Fruit fly (Drosophila melanogaster) whole organism, embryonic: ENCODE data around the gene Alh.

Experiments used
- CG10321 ChIP-seq: fragments of 200-800 bp; sonication (Bioruptor generic); IDR thresholded peaks from 2 replicates; pipeline ENCODE4 v1.3.6; 2022; ENCODE audit warnings: missing biosample characterization, missing genetic modification characterization
- CG12155 ChIP-seq: fragments of 200-800 bp; sonication (Bioruptor generic); optimal IDR thresholded peaks from 3 replicates; lab custom pipeline; 2016; ENCODE audit warnings: missing biosample characterization, missing genetic modification characterization
- CG12659 ChIP-seq: fragments of 200-800 bp; sonication (Bioruptor generic); optimal IDR thresholded peaks from 3 replicates; lab custom pipeline; 2017; ENCODE audit warnings: mild to moderate bottlenecking, missing biosample characterization, missing genetic modification reagents, missing genetic modification characterization
- CG13287 ChIP-seq: fragments of 200-800 bp; sonication (Bioruptor generic); IDR thresholded peaks from 2 replicates; pipeline ENCODE4 v1.3.6; 2022; ENCODE audit warnings: missing biosample characterization, missing genetic modification characterization; ENCODE audit not compliant: partially characterized antibody
- CG15479 ChIP-seq: fragments of 200-800 bp; sonication (Bioruptor generic); optimal IDR thresholded peaks from 3 replicates; lab custom pipeline; 2019; ENCODE audit warnings: missing biosample characterization, mild to moderate bottlenecking, missing genetic modification characterization, moderate library complexity
- CG15696 ChIP-seq: fragments of 200-800 bp; sonication (Bioruptor generic); optimal IDR thresholded peaks from 2 replicates; lab custom pipeline; 2019; ENCODE audit warnings: missing biosample characterization, mild to moderate bottlenecking, missing genetic modification characterization, moderate library complexity
- CG2116 ChIP-seq: fragments of 200-800 bp; sonication (Bioruptor generic); optimal IDR thresholded peaks from 3 replicates; lab custom pipeline; 2018; ENCODE audit warnings: missing biosample characterization, mild to moderate bottlenecking, missing genetic modification characterization
- CG2202 ChIP-seq: fragments of 200-800 bp; sonication (Bioruptor generic); optimal IDR thresholded peaks from 2 replicates; lab custom pipeline; 2018; ENCODE audit warnings: missing biosample characterization, mild to moderate bottlenecking, missing genetic modification characterization
- CG32767 ChIP-seq: fragments of 200-800 bp; sonication (Bioruptor generic); IDR thresholded peaks from 2 replicates; pipeline ENCODE4 v1.3.6; 2022; ENCODE audit warnings: missing biosample characterization, missing genetic modification characterization
- CG3838 ChIP-seq: fragments of 200-800 bp; sonication (Bioruptor generic); optimal IDR thresholded peaks from 3 replicates; lab custom pipeline; 2016; ENCODE audit warnings: missing biosample characterization, missing genetic modification characterization
- CG3847 ChIP-seq: fragments of 200-800 bp; sonication (Bioruptor generic); IDR thresholded peaks from 2 replicates; pipeline ENCODE4 v1.3.6; 2022; ENCODE audit warnings: missing biosample characterization, missing genetic modification characterization
- CG3995 ChIP-seq: fragments of 200-800 bp; sonication (Bioruptor generic); optimal IDR thresholded peaks from 3 replicates; lab custom pipeline; 2016; ENCODE audit warnings: missing biosample characterization, missing genetic modification characterization
- CG4617 ChIP-seq: fragments of 200-800 bp; sonication (Bioruptor generic); optimal IDR thresholded peaks from 3 replicates; lab custom pipeline; 2016; ENCODE audit warnings: missing biosample characterization, missing genetic modification characterization, borderline replicate concordance
- CG8089 ChIP-seq: fragments of 200-800 bp; sonication (Bioruptor generic); optimal IDR thresholded peaks from 3 replicates; lab custom pipeline; 2016; ENCODE audit warnings: missing biosample characterization, missing genetic modification characterization
- CG8765 ChIP-seq: fragments of 200-800 bp; sonication (Bioruptor generic); IDR thresholded peaks from 2 replicates; pipeline ENCODE4 v1.3.6; 2022; ENCODE audit warnings: missing biosample characterization, missing genetic modification characterization
- CrebB ChIP-seq: fragments of 200-800 bp; sonication (Bioruptor generic); optimal IDR thresholded peaks from 3 replicates; lab custom pipeline; 2018; ENCODE audit warnings: missing biosample characterization, mild to moderate bottlenecking, missing genetic modification characterization
- E2f2 ChIP-seq: fragments of 200-800 bp; sonication (Bioruptor generic); IDR thresholded peaks from 2 replicates; pipeline ENCODE4 v1.3.6; 2022; ENCODE audit warnings: missing biosample characterization, missing genetic modification characterization
- Elba2 ChIP-seq: fragments of 200-800 bp; sonication (Bioruptor generic); optimal IDR thresholded peaks from 3 replicates; lab custom pipeline; 2016; ENCODE audit warnings: missing biosample characterization, missing genetic modification characterization
- Hmx ChIP-seq: fragments of 200-800 bp; sonication (Bioruptor generic); optimal IDR thresholded peaks from 2 replicates; lab custom pipeline; 2016; ENCODE audit warnings: missing biosample characterization, missing genetic modification characterization
- Hr39 ChIP-seq: fragments of >200 bp; optimal IDR thresholded peaks from 2 replicates; lab custom pipeline; 2017
- Hr51 ChIP-seq, 2 experiments: fragments of 200-800 bp; sonication (Bioruptor generic); optimal IDR thresholded peaks; 2 replicates in 1 of 2; 3 replicates in 1 of 2; lab custom pipeline; 2016 to 2018; ENCODE audit warnings: missing biosample characterization in 2 of 2, missing genetic modification characterization in 2 of 2, mild to moderate bottlenecking in 1 of 2, moderate library complexity in 1 of 2
- Myb ChIP-seq: fragments of 200-800 bp; sonication (Bioruptor generic); optimal IDR thresholded peaks from 2 replicates; lab custom pipeline; 2016; ENCODE audit warnings: missing biosample characterization, missing genetic modification characterization
- Opbp ChIP-seq: fragments of 200-800 bp; sonication (Bioruptor generic); IDR thresholded peaks from 3 replicates; pipeline ENCODE4 v1.3.6; 2022; ENCODE audit warnings: missing biosample characterization, missing genetic modification characterization; ENCODE audit not compliant: partially characterized antibody
- Ptx1 ChIP-seq: fragments of 200-800 bp; sonication (Bioruptor generic); IDR thresholded peaks from 2 replicates; pipeline ENCODE4 v1.3.6; 2022; ENCODE audit warnings: missing biosample characterization, missing genetic modification characterization
- Rfx ChIP-seq: fragments of 200-800 bp; sonication (Bioruptor generic); IDR thresholded peaks from 2 replicates; pipeline ENCODE4 v1.3.6; 2022; ENCODE audit warnings: missing biosample characterization, missing genetic modification characterization
- Vsx1 ChIP-seq: fragments of 200-800 bp; sonication (Bioruptor generic); optimal IDR thresholded peaks from 2 replicates; lab custom pipeline; 2017; ENCODE audit warnings: missing biosample characterization, mild to moderate bottlenecking, missing genetic modification characterization, missing genetic modification reagents
- YL-1 ChIP-seq: fragments of 200-800 bp; sonication (Bioruptor generic); optimal IDR thresholded peaks from 3 replicates; lab custom pipeline; 2017; ENCODE audit warnings: missing biosample characterization, mild to moderate bottlenecking, missing genetic modification characterization
- ap ChIP-seq: fragments of 200-800 bp; sonication (Bioruptor generic); IDR thresholded peaks from 2 replicates; pipeline ENCODE4 v1.3.6; 2022; ENCODE audit warnings: missing biosample characterization, missing genetic modification characterization
- ara ChIP-seq: fragments of 200-800 bp; sonication (Bioruptor generic); IDR thresholded peaks from 2 replicates; pipeline ENCODE4 v1.3.6; 2022; ENCODE audit warnings: missing biosample characterization, missing genetic modification characterization
- dpn ChIP-seq, 2 experiments: fragments of 200-800 bp; sonication (Bioruptor generic); optimal IDR thresholded peaks; 3 replicates each; lab custom pipeline; 2016; ENCODE audit warnings: missing biosample characterization in 2 of 2, missing genetic modification characterization in 2 of 2
- eve ChIP-seq, 2 experiments: fragments of >200 bp; optimal IDR thresholded peaks; 2 replicates each; lab custom pipeline; 2017; ENCODE audit warnings: missing biosample characterization in 2 of 2, missing genetic modification characterization in 2 of 2
- h ChIP-seq: fragments of >200 bp; optimal IDR thresholded peaks from 2 replicates; lab custom pipeline; 2017
- mirr ChIP-seq: fragments of 200-800 bp; sonication (Bioruptor generic); optimal IDR thresholded peaks from 3 replicates; lab custom pipeline; 2018; ENCODE audit warnings: missing biosample characterization, mild to moderate bottlenecking, missing genetic modification characterization
- nerfin-2 ChIP-seq: fragments of 200-800 bp; sonication (Bioruptor generic); IDR thresholded peaks from 2 replicates; pipeline ENCODE4 v1.3.6; 2022; ENCODE audit warnings: missing biosample characterization, missing genetic modification characterization; ENCODE audit not compliant: partially characterized antibody
- nom ChIP-seq: fragments of 200-800 bp; sonication (Bioruptor generic); optimal IDR thresholded peaks from 2 replicates; lab custom pipeline; 2017; ENCODE audit warnings: missing biosample characterization, missing genetic modification characterization, mild to moderate bottlenecking, moderate library complexity, missing genetic modification reagents
- onecut ChIP-seq: fragments of 200-800 bp; sonication (Bioruptor generic); IDR thresholded peaks from 2 replicates; pipeline ENCODE4 v1.3.6; 2022; ENCODE audit warnings: missing biosample characterization, missing genetic modification characterization
- pita ChIP-seq: fragments of 200-800 bp; sonication (Bioruptor generic); optimal IDR thresholded peaks from 2 replicates; lab custom pipeline; 2017; ENCODE audit warnings: missing biosample characterization, mild to moderate bottlenecking, missing genetic modification characterization
- psq ChIP-seq: fragments of 200-800 bp; sonication (Bioruptor generic); optimal IDR thresholded peaks from 2 replicates; lab custom pipeline; 2017; ENCODE audit warnings: missing biosample characterization, missing genetic modification characterization
- pzg ChIP-seq: fragments of 200-800 bp; sonication (Bioruptor generic); optimal IDR thresholded peaks from 3 replicates; lab custom pipeline; 2018; ENCODE audit warnings: missing biosample characterization, mild to moderate bottlenecking, missing genetic modification characterization, moderate library complexity
- ranshi ChIP-seq: fragments of 200-800 bp; sonication (Bioruptor generic); IDR thresholded peaks from 2 replicates; pipeline ENCODE4 v1.3.6; 2022; ENCODE audit warnings: missing biosample characterization, missing genetic modification characterization
- row ChIP-seq: fragments of 200-800 bp; sonication (Bioruptor generic); IDR thresholded peaks from 3 replicates; pipeline ENCODE4 v1.3.6; 2022; ENCODE audit warnings: missing biosample characterization, missing genetic modification characterization
- sc ChIP-seq, 3 experiments: fragments of >200 bp in 2 of 3; fragments of 200-800 bp in 1 of 3; sonication (Bioruptor generic) in 1 of 3; optimal IDR thresholded peaks; 2 replicates in 2 of 3; 3 replicates in 1 of 3; lab custom pipeline; 2017; ENCODE audit warnings: mild to moderate bottlenecking in 1 of 3, missing biosample characterization in 1 of 3, missing genetic modification characterization in 1 of 3, missing genetic modification reagents in 1 of 3
- slbo ChIP-seq: fragments of 200-800 bp; sonication (Bioruptor generic); IDR thresholded peaks from 2 replicates; pipeline ENCODE4 v1.3.6; 2022; ENCODE audit warnings: missing biosample characterization, missing genetic modification characterization
- sob ChIP-seq: fragments of 200-800 bp; sonication (Bioruptor generic); IDR thresholded peaks from 2 replicates; pipeline ENCODE4 v1.3.6; 2022; ENCODE audit warnings: missing biosample characterization, missing genetic modification characterization
- vvl ChIP-seq: fragments of 200-800 bp; sonication (Bioruptor generic); IDR thresholded peaks from 2 replicates; pipeline ENCODE4 v1.3.6; 2022; ENCODE audit warnings: missing biosample characterization, missing genetic modification characterization
- wdn ChIP-seq: fragments of 200-800 bp; sonication (Bioruptor generic); IDR thresholded peaks from 2 replicates; pipeline ENCODE4 v1.3.6; 2022; ENCODE audit warnings: missing biosample characterization, missing genetic modification characterization

The Alh gene

dm6 chr3R:7086377-7087200, 37.4 kb downstream of the Alh start, which contains the start of gene alphaTub84B (continued):
- TF ChIP-seq CG15479 (no peak), CG8089 (peak; percentile 72), Ptx1 (GFP tag; lab: Robert Waterston, UW) (0 out of 2 replicates have a peak, but pooled peaks have one; percentile 16), nerfin-2 (peak; percentile 62; the same call in 1 of the 2 replicates), CG2116 (GFP tag; lab: Kevin White, UChicago) (no peak), eve (GFP tag; optimal IDR thresholded peaks at IDR 0.05; lab: Kevin White, UChicago) (no peak), CG12155 (GFP tag; lab: Kevin White, UChicago) (peak; percentile 29), CG8765 (GFP tag; lab: Robert Waterston, UW) (no peak), CG10321 (GFP tag; lab: Robert Waterston, UW) (0 out of 2 replicates have a peak, but pooled peaks have one; percentile 27), dpn (GFP tag; optimal IDR thresholded peaks at IDR 0.05; lab: Kevin White, UChicago) (peak; percentile 57 to 81), wdn (GFP tag; lab: Robert Waterston, UW) (peak; percentile 65; the same call in 1 of the 2 replicates), Elba2 (no peak), pita (GFP tag; lab: Kevin White, UChicago) (peak; percentile 93), CG15696 (peak; percentile 12), CG3995 (no peak), Myb (GFP tag; lab: Kevin White, UChicago) (peak; percentile 44), onecut (GFP tag; lab: Robert Waterston, UW) (peak; percentile 99)

dm6 chr3R:7085983-7086376, 38.0 kb downstream of the Alh start, which contains the start of gene Tailor:
Tailor (minus strand) TSS chr3R:7086083.
- TF ChIP-seq sc (optimal IDR thresholded peaks at IDR 0.05; lab: Kevin White, UChicago) (no peak), sc (GFP tag; optimal IDR thresholded peaks at IDR 0.05; lab: Kevin White, UChicago) (no peak), Hmx (GFP tag; lab: Kevin White, UChicago) (peak; percentile 1)

dm6 chr3R:7085455-7085854, 38.5 kb downstream of the Alh start:
- TF ChIP-seq CG3995 = peak; percentile 67
- TF ChIP-seq nom (GFP tag; lab: Kevin White, UChicago) = peak; percentile 34
- TF ChIP-seq Opbp (GFP tag; lab: Robert Waterston, UW) = 0 out of 3 replicates have a peak, but pooled peaks have one; percentile 3
- no peak for TF ChIP-seq Hr39 (lab: Kevin White, UChicago)
- TF ChIP-seq ara = 0 out of 2 replicates have a peak, but pooled peaks have one; percentile 14
- 0 out of 2 replicates have a peak, but pooled peaks have one; percentile 22 for TF ChIP-seq sob
- TF ChIP-seq pzg (GFP tag; lab: Kevin White, UChicago) = peak; percentile 39
- peak; percentile 4 for TF ChIP-seq mirr (GFP tag; lab: Kevin White, UChicago)
- 0 out of 2 replicates have a peak, but pooled peaks have one; percentile 35 for TF ChIP-seq CG3847 (GFP tag; lab: Robert Waterston, UW)
- peak; percentile 84 for TF ChIP-seq E2f2 (GFP tag; lab: Robert Waterston, UW)
- peak; percentile 22; the same call in 1 of the 2 replicates for TF ChIP-seq CG13287 (GFP tag; lab: Robert Waterston, UW)
- peak; percentile 39; the same call in 1 of the 2 replicates for TF ChIP-seq ranshi (GFP tag; lab: Robert Waterston, UW)
- no peak for TF ChIP-seq h (lab: Kevin White, UChicago)
- TF ChIP-seq CG12659 (GFP tag; lab: Kevin White, UChicago) = peak; percentile 8
- no peak for TF ChIP-seq CG3838 (GFP tag; lab: Kevin White, UChicago)
- TF ChIP-seq slbo (GFP tag; lab: Robert Waterston, UW) = 0 out of 2 replicates have a peak, but pooled peaks have one; percentile 15
- peak; percentile 4 for TF ChIP-seq YL-1 (GFP tag; lab: Kevin White, UChicago)
- no peak for TF ChIP-seq ap (GFP tag; lab: Robert Waterston, UW)
- peak; percentile 0 for TF ChIP-seq CrebB
- TF ChIP-seq Vsx1 (GFP tag; lab: Kevin White, UChicago) = no peak
- TF ChIP-seq row (GFP tag; lab: Robert Waterston, UW) = 0 out of 3 replicates have a peak, but pooled peaks have one; percentile 27
- peak; percentile 41; the same call in 1 of the 2 replicates for TF ChIP-seq CG32767 (GFP tag; lab: Robert Waterston, UW)
- no peak for TF ChIP-seq psq (GFP tag; lab: Kevin White, UChicago)
- TF ChIP-seq CG4617 (GFP tag; lab: Kevin White, UChicago) = peak; percentile 24
- TF ChIP-seq vvl = no peak
- no peak for TF ChIP-seq Hr51 (GFP tag; optimal IDR thresholded peaks at IDR 0.05; lab: Kevin White, UChicago)
- TF ChIP-seq CG2202 (tag; lab: Kevin White, UChicago) = no peak
- 0 out of 2 replicates have a peak, but pooled peaks have one; percentile 33 for TF ChIP-seq Rfx (GFP tag; lab: Robert Waterston, UW)
